Worm (Caenorhabditis elegans) whole organism, L3 larva: ENCODE measurements around the gene W09G12.6.

Experiments
- ZK546.5 ChIP-seq: sonication (generic microtip); optimal IDR thresholded peaks from 2 replicates; lab custom pipeline; 2017; ENCODE audit warnings: missing biosample characterization, missing genetic modification characterization
- aly-2 ChIP-seq: fragments of 150-350 bp; optimal IDR thresholded peaks from 2 replicates; lab custom pipeline; 2014; ENCODE audit warnings: missing biosample characterization, missing genetic modification characterization
- ceh-16 ChIP-seq: sonication (generic microtip); optimal IDR thresholded peaks from 2 replicates; lab custom pipeline; 2017; ENCODE audit warnings: missing biosample characterization, missing genetic modification characterization
- ceh-28 ChIP-seq: fragments of 150-350 bp; optimal IDR thresholded peaks from 2 replicates; lab custom pipeline; 2014; ENCODE audit warnings: missing biosample characterization, missing genetic modification reagents, missing genetic modification characterization
- ceh-82 ChIP-seq: fragments of 150-350 bp; optimal IDR thresholded peaks from 2 replicates; lab custom pipeline; 2014; ENCODE audit warnings: missing biosample characterization, missing genetic modification characterization
- ceh-9 ChIP-seq: sonication (generic microtip); optimal IDR thresholded peaks from 2 replicates; lab custom pipeline; 2018; ENCODE audit warnings: missing biosample characterization, missing genetic modification characterization
- egl-27 ChIP-seq: sonication (generic microtip); optimal IDR thresholded peaks from 4 replicates; lab custom pipeline; 2017; ENCODE audit warnings: missing biosample characterization, missing genetic modification reagents, missing genetic modification characterization
- elt-2 ChIP-seq: sonication (generic microtip); optimal IDR thresholded peaks from 2 replicates; lab custom pipeline; 2016; ENCODE audit warnings: missing genetic modification reagents, mild to moderate bottlenecking, missing genetic modification characterization, missing compliant biosample characterization
- eor-1 ChIP-seq, 2 experiments: fragments of 150-350 bp; optimal IDR thresholded peaks; 2 replicates each; lab custom pipeline; 2014 to 2018; ENCODE audit warnings: missing biosample characterization in 2 of 2, missing genetic modification characterization in 2 of 2
- fkh-10 ChIP-seq: sonication (generic microtip); optimal IDR thresholded peaks from 2 replicates; lab custom pipeline; 2017; ENCODE audit warnings: missing biosample characterization, missing genetic modification reagents, missing genetic modification characterization
- fkh-2 ChIP-seq: fragments of 150-350 bp; optimal IDR thresholded peaks from 2 replicates; lab custom pipeline; 2014; ENCODE audit warnings: missing biosample characterization, missing genetic modification reagents, missing genetic modification characterization
- jun-1 ChIP-seq: fragments of 150-350 bp; optimal IDR thresholded peaks from 2 replicates; lab custom pipeline; 2014; ENCODE audit warnings: missing biosample characterization, missing genetic modification reagents, missing genetic modification characterization
- lin-39 ChIP-seq: fragments of 150-350 bp; optimal IDR thresholded peaks from 2 replicates; lab custom pipeline; 2018; ENCODE audit warnings: missing biosample characterization, missing genetic modification reagents, missing genetic modification characterization
- nfya-1 ChIP-seq: sonication (generic microtip); optimal IDR thresholded peaks from 2 replicates; lab custom pipeline; 2017; ENCODE audit warnings: missing genetic modification characterization, mild to moderate bottlenecking, missing compliant biosample characterization, antibody characterized with exemption, moderate library complexity; ENCODE audit not compliant: insufficient read depth
- nhr-11 ChIP-seq: fragments of 150-350 bp; optimal IDR thresholded peaks from 2 replicates; lab custom pipeline; 2014; ENCODE audit warnings: missing biosample characterization, missing genetic modification characterization
- nhr-12 ChIP-seq: fragments of 150-350 bp; optimal IDR thresholded peaks from 2 replicates; lab custom pipeline; 2014; ENCODE audit warnings: missing biosample characterization, missing genetic modification characterization
- nhr-23 ChIP-seq: fragments of 150-350 bp; optimal IDR thresholded peaks from 2 replicates; lab custom pipeline; 2014; ENCODE audit warnings: missing biosample characterization, missing genetic modification reagents, missing genetic modification characterization
- nhr-237 ChIP-seq: fragments of 150-350 bp; optimal IDR thresholded peaks from 2 replicates; lab custom pipeline; 2014; ENCODE audit warnings: missing biosample characterization, missing genetic modification characterization
- nhr-25 ChIP-seq: sonication (generic microtip); optimal IDR thresholded peaks from 2 replicates; lab custom pipeline; 2017; ENCODE audit warnings: missing biosample characterization, missing genetic modification characterization
- nhr-28 ChIP-seq: fragments of 150-350 bp; optimal IDR thresholded peaks from 2 replicates; lab custom pipeline; 2014; ENCODE audit warnings: missing biosample characterization, missing genetic modification characterization
- nhr-43 ChIP-seq: sonication (generic microtip); optimal IDR thresholded peaks from 2 replicates; lab custom pipeline; 2016; ENCODE audit warnings: mild to moderate bottlenecking, missing genetic modification characterization, missing compliant biosample characterization; ENCODE audit not compliant: poor library complexity, severe bottlenecking
- nhr-76 ChIP-seq: fragments of 150-350 bp; sonication (generic microtip); optimal IDR thresholded peaks from 5 replicates; lab custom pipeline; 2014; ENCODE audit warnings: missing biosample characterization, missing genetic modification characterization
- nhr-77 ChIP-seq: fragments of 150-350 bp; optimal IDR thresholded peaks from 2 replicates; lab custom pipeline; 2014; ENCODE audit warnings: missing biosample characterization, missing genetic modification characterization
- pqm-1 ChIP-seq: fragments of 150-350 bp; optimal IDR thresholded peaks from 2 replicates; lab custom pipeline; 2017; ENCODE audit warnings: missing biosample characterization, missing genetic modification characterization, inconsistent platforms
- sea-2 ChIP-seq: fragments of 150-350 bp; sonication (generic microtip); optimal IDR thresholded peaks from 4 replicates; lab custom pipeline; 2014; ENCODE audit warnings: missing biosample characterization, missing genetic modification reagents, missing genetic modification characterization
- skn-1 ChIP-seq: fragments of 150-350 bp; optimal IDR thresholded peaks from 2 replicates; lab custom pipeline; 2014; ENCODE audit warnings: missing biosample characterization, missing genetic modification characterization
- snpc-4 ChIP-seq: fragments of 150-350 bp; optimal IDR thresholded peaks from 2 replicates; lab custom pipeline; 2014; ENCODE audit warnings: missing biosample characterization, missing genetic modification characterization
- tbx-2 ChIP-seq: sonication (generic microtip); optimal IDR thresholded peaks from 2 replicates; lab custom pipeline; 2016; ENCODE audit warnings: mild to moderate bottlenecking, missing genetic modification characterization, missing compliant biosample characterization
- unc-39 ChIP-seq: sonication (generic microtip); optimal IDR thresholded peaks from 4 replicates; lab custom pipeline; 2017; ENCODE audit warnings: missing biosample characterization, missing genetic modification characterization
- unc-62 ChIP-seq: fragments of 150-350 bp; sonication (generic microtip); optimal IDR thresholded peaks from 4 replicates; lab custom pipeline; 2014; ENCODE audit warnings: missing biosample characterization, missing genetic modification reagents, missing genetic modification characterization
- ztf-4 ChIP-seq: fragments of 150-350 bp; optimal IDR thresholded peaks from 2 replicates; lab custom pipeline; 2014; ENCODE audit warnings: missing biosample characterization, missing genetic modification characterization

Gene W09G12.6

DNA sequence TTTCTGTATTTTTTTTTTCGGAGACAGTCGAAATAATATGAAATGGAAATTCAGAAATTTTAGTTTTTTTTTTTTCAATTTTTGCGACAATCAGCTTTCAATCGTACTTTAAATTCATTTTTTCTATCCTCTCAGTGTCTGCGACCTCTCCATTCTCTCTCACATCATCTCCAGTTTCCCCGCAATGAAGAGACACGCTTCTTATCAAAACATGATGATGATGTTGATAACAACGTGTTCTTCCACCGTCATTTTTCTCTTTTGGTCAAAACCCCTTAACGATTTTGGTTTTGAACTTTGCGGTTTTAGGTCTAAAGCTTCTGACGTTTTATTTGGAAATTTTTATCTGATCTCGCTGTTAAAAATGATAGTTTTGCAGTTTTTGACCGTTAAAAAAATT is 22.4 kb upstream of the W09G12.6 start:
- TF ChIP-seq nhr-25 = no peak
- TF ChIP-seq nhr-77 (tag; lab: Kevin White, UChicago) = no peak
- TF ChIP-seq lin-39 = no peak
- TF ChIP-seq eor-1 (tag; optimal IDR thresholded peaks at IDR 0.05; lab: Kevin White, UChicago) = no peak
- TF ChIP-seq aly-2 (tag; lab: Kevin White, UChicago) = no peak
- TF ChIP-seq nhr-237 (tag; lab: Kevin White, UChicago) = no peak

ce11 chrIV:1209813-1210212 is 21.9 kb upstream of the W09G12.6 start:
- TF ChIP-seq nhr-76 (no peak), ztf-4 (tag; lab: Kevin White, UChicago) (no peak), pqm-1 (tag; lab: Kevin White, UChicago) (no peak), sea-2 (GFP tag; lab: Kevin White, UChicago) (no peak), nhr-11 (no peak), fkh-10 (GFP tag; lab: Kevin White, UChicago) (no peak), nhr-77 (tag; lab: Kevin White, UChicago) (no peak)

DNA sequence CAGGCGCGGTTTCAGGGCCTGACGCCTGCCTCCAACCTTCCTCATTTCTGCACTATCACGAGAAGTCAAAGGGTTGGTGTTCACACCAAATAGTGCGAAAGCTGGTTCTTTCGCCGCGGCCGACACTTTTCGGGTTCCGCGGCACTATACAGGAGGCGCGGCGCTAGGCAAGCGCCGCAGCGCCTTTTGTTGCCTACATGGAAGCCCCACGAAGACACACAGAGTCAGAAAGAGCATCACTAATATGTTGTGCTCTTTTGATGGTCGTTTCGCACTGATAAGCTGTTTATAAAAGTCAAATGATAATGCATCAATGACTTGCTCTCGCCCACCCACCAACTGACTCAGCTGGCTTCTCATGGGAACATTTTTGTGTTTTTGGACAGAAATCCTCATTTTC is 19.8 kb upstream of the W09G12.6 start:
- TF ChIP-seq ceh-28 (tag; lab: Kevin White, UChicago) = no peak
- peak; percentile 10 for TF ChIP-seq pqm-1 (tag; lab: Kevin White, UChicago)
- peak; percentile 48 for TF ChIP-seq snpc-4 (tag; lab: Kevin White, UChicago)
- no peak for TF ChIP-seq unc-62 (GFP tag; lab: Kevin White, UChicago)
- peak; percentile 60 for TF ChIP-seq elt-2

DNA sequence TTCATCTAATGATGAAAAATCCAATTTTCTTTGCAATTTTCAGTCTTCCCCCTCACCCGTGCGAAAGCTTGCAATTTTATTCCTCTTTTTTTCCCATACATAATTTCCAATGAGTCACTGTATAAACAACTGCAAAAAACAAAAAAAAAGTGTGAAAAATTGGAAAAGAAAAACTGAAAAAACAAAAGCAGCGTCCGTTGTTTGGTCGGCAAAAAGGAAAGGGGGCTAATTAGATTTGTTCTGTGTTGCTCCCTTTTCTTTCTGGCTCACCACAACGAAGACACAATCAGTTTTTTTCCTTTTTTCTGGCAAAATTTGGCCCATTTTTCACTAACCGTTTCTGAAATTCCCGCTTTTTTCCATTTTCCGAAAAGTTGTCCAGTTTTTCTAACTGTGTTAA is 19.3 kb upstream of the W09G12.6 start:
- TF ChIP-seq tbx-2 = no peak
- no peak for TF ChIP-seq sea-2 (GFP tag; lab: Kevin White, UChicago)
- no peak for TF ChIP-seq elt-2
- no peak for TF ChIP-seq ceh-16
- TF ChIP-seq, all 47 proteins: peak for 0

DNA sequence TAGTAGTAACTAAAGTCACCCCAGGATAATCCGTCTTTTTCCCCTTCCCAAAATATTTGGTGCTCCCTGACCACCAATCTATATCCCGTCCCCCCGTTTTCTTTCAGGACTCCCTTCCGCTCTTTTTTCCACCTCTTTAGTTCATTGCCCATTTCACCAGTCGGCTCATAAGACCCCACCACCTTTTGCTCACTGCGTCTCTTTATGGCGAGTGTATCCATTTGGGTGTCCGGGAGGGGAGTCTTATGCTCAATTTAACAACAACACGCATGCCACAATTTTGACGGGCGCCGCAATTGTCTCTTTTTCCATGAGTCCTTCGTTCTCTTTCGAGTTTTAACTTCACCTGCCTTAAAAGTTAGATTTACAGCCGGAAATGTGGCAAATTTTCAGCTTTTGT is 18.5 kb upstream of the W09G12.6 start:
- TF ChIP-seq lin-39 (peak; percentile 49), nfya-1 (tag; lab: Kevin White, UChicago) (peak; percentile 38), unc-62 (GFP tag; lab: Kevin White, UChicago) (no peak), snpc-4 (tag; lab: Kevin White, UChicago) (peak; percentile 43)

ce11 chrIV:1215536-1215935 is 16.2 kb upstream of the W09G12.6 start:
- TF ChIP-seq unc-39 (tag; lab: Kevin White, UChicago) (no peak), ceh-82 (tag; lab: Kevin White, UChicago) (no peak), elt-2 (no peak), egl-27 (tag; lab: Kevin White, UChicago) (no peak), ZK546.5 (no peak), nhr-237 (tag; lab: Kevin White, UChicago) (no peak), tbx-2 (no peak), nhr-43 (tag; lab: Kevin White, UChicago) (no peak), fkh-10 (GFP tag; lab: Kevin White, UChicago) (no peak), nhr-23 (tag; lab: Kevin White, UChicago) (no peak), jun-1 (tag; lab: Kevin White, UChicago) (no peak)
- TF ChIP-seq, all 47 proteins: peak for 0

- TF ChIP-seq ZK546.5 = no peak
- TF ChIP-seq nhr-76 = no peak
- no peak for TF ChIP-seq nhr-28 (tag; lab: Kevin White, UChicago)
- TF ChIP-seq nhr-12 (tag; lab: Kevin White, UChicago) = no peak
- TF ChIP-seq unc-62 (GFP tag; lab: Kevin White, UChicago) = no peak
- TF ChIP-seq skn-1 (tag; lab: Kevin White, UChicago) = no peak
- no peak for TF ChIP-seq nhr-77 (tag; lab: Kevin White, UChicago)
- TF ChIP-seq ceh-9 = no peak
- no peak for TF ChIP-seq ceh-28 (tag; lab: Kevin White, UChicago)
- TF ChIP-seq nhr-237 (tag; lab: Kevin White, UChicago) = no peak
- TF ChIP-seq fkh-2 (tag; lab: Kevin White, UChicago) = no peak
Observed at ce11 chrIV:1216290-1216689, 15.4 kb upstream of the W09G12.6 start, which contains the start of gene W09G12.9. Gene W09G12.9, plus strand, starts transcription at chrIV:1216590.
